Fruit fly (Drosophila melanogaster): ENCODE data around the gene CG12375.
A peak's percentile ranks its signal among the peaks of the same experiment; 100 is the strongest.

Gene CG12375

DNA sequence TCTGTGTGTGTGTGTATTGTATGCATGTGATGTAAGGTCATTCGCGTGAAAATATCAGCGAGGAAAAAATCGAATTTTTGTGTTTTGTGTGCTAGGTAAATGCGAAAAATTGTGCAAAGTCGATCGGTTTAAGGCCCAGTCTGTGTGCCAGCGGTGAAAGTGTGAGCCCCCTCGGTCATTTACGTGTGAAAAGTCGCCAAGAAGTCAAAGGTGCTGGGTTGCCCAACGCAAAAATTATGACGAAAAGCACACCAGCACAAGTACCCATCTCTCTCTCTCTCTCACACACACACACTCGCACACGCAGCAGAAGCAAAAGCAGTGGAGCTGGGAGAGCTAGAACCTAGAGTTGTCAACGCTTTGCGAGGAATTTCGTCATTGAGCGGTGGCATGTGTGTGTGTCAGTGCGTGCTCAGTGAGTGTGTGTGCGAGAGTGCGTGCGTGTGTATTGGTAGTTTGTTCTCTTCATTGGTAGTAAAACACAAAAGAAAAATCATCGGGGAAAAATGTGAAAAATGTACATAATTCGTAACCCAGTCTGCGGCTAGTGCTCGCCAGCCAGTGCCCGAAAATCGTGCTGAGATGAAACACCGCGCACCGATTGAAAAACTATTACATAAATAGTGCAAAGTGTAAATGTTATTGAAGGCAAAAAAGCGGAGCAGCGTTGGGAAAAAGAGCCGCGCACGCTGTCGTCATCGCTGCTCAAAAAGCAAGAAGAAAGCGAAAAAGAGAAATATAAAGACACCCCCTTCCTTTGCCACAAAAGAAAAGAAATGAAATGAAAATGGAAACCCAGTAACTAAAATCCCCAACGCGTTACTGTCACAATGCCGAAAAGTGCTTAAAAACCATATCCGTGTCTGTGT lies 43.0 kb downstream of the CG12375 start (continued):
- no peak for TF ChIP-seq CG15696 (tag; optimal IDR thresholded peaks at IDR 0.05)
- no peak for TF ChIP-seq croc (GFP tag; conservative IDR thresholded peaks at IDR 0.05)
- TF ChIP-seq CG6683 (GFP tag; optimal IDR thresholded peaks at IDR 0.05), result no peak
- TF ChIP-seq oc (tag; optimal IDR thresholded peaks at IDR 0.05), result no peak
- no peak for TF ChIP-seq lmd (GFP tag; IDR thresholded peaks at IDR 0.05)
- peak; percentile 50 for TF ChIP-seq CG12299 (tag; optimal IDR thresholded peaks at IDR 0.05)
- no peak for TF ChIP-seq sna (GFP tag; IDR thresholded peaks at IDR 0.05; ENCODE audit: partially characterized antibody)
- no peak for TF ChIP-seq H15 (GFP tag; IDR thresholded peaks at IDR 0.05)
- TF ChIP-seq trem (tag; optimal IDR thresholded peaks at IDR 0.05), result no peak
- no peak for TF ChIP-seq ato (GFP tag; IDR thresholded peaks at IDR 0.05; ENCODE audit: partially characterized antibody)
- TF ChIP-seq gsb (GFP tag; IDR thresholded peaks at IDR 0.05), result no peak
- no peak for TF ChIP-seq Poxn (GFP tag; IDR thresholded peaks at IDR 0.05)
- TF ChIP-seq CG2678 (tag; optimal IDR thresholded peaks at IDR 0.05), result no peak
- TF ChIP-seq NK7.1 (GFP tag; optimal IDR thresholded peaks at IDR 0.05), result no peak
- TF ChIP-seq mam (GFP tag; optimal IDR thresholded peaks at IDR 0.05), result no peak
- no peak for TF ChIP-seq CG8359 (GFP tag; optimal IDR thresholded peaks at IDR 0.05; ENCODE audit: borderline replicate concordance)
- no peak for TF ChIP-seq gem (tag; optimal IDR thresholded peaks at IDR 0.05)
- TF ChIP-seq CG10274 (GFP tag; optimal IDR thresholded peaks at IDR 0.05), result no peak
- no peak for TF ChIP-seq ara (GFP tag; IDR thresholded peaks at IDR 0.05)
- no peak for TF ChIP-seq run (tag; optimal IDR thresholded peaks at IDR 0.05)
- peak; percentile 57; the same call in 2 of the 3 replicates for TF ChIP-seq ci (GFP tag; IDR thresholded peaks at IDR 0.05)
- TF ChIP-seq Drgx (GFP tag; IDR thresholded peaks at IDR 0.05), result peak; percentile 64
- no peak for TF ChIP-seq Bteb2 (GFP tag; optimal IDR thresholded peaks at IDR 0.05)
- no peak for TF ChIP-seq pum (GFP tag; optimal IDR thresholded peaks at IDR 0.05)
- no peak for TF ChIP-seq E2f2 (GFP tag; IDR thresholded peaks at IDR 0.05)
- no peak for TF ChIP-seq jing (GFP tag; optimal IDR thresholded peaks at IDR 0.05)
- TF ChIP-seq mld (GFP tag; IDR thresholded peaks at IDR 0.05; ENCODE audit: partially characterized antibody), result no peak
- TF ChIP-seq CG2129 (GFP tag; IDR thresholded peaks at IDR 0.05; ENCODE audit: partially characterized antibody), result no peak
- no peak for TF ChIP-seq CG15011 (GFP tag; optimal IDR thresholded peaks at IDR 0.05)
- no peak for TF ChIP-seq Hr3 (GFP tag; optimal IDR thresholded peaks at IDR 0.05)
- no peak for TF ChIP-seq NC2β (GFP tag; optimal IDR thresholded peaks at IDR 0.05)
- TF ChIP-seq Sry-β (GFP tag; optimal IDR thresholded peaks at IDR 0.05), result no peak
- TF ChIP-seq CG10654 (GFP tag; optimal IDR thresholded peaks at IDR 0.05), result no peak
- no peak for TF ChIP-seq CG8290 (GFP tag; optimal IDR thresholded peaks at IDR 0.05)
- TF ChIP-seq CG8290 (tag; optimal IDR thresholded peaks at IDR 0.05), result peak in 1 of 2 experiments; percentile 58
- TF ChIP-seq CG4404 (GFP tag; IDR thresholded peaks at IDR 0.05), result no peak
- TF ChIP-seq CG30020 (tag; optimal IDR thresholded peaks at IDR 0.05), result no peak
- no peak for TF ChIP-seq dimm (GFP tag; IDR thresholded peaks at IDR 0.05)
- TF ChIP-seq CG14965 (GFP tag; optimal IDR thresholded peaks at IDR 0.05; ENCODE audit: borderline replicate concordance), result no peak
- no peak for TF ChIP-seq hb (GFP tag; IDR thresholded peaks at IDR 0.05; ENCODE audit: partially characterized antibody)
- no peak for TF ChIP-seq CG18011 (GFP tag; optimal IDR thresholded peaks at IDR 0.05)
- no peak for TF ChIP-seq salm (tag; optimal IDR thresholded peaks at IDR 0.05)
- TF ChIP-seq HHEX (GFP tag; optimal IDR thresholded peaks at IDR 0.05), result no peak
- TF ChIP-seq Dip2 (GFP tag; IDR thresholded peaks at IDR 0.05), result no peak
- no peak for TF ChIP-seq Xbp1 (GFP tag; optimal IDR thresholded peaks at IDR 0.05)
- TF ChIP-seq hkb (optimal IDR thresholded peaks at IDR 0.05), result no peak
- TF ChIP-seq hkb (GFP tag; IDR thresholded peaks at IDR 0.05), result no peak
- TF ChIP-seq MESR4 (GFP tag; optimal IDR thresholded peaks at IDR 0.05), result peak; percentile 93
- no peak for TF ChIP-seq nau (GFP tag; optimal IDR thresholded peaks at IDR 0.05)
- TF ChIP-seq luna (GFP tag; optimal IDR thresholded peaks at IDR 0.05), result no peak
